Worm (Caenorhabditis elegans) whole organism, young adult: ENCODE data around the gene Y57E12B.11.
A peak's percentile ranks its signal among the peaks of the same experiment; 100 is the strongest.

Source experiments
- B0035.1 ChIP-seq: sonication (generic microtip); optimal IDR thresholded peaks from 2 replicates; lab custom pipeline; 2016; ENCODE audit warnings: missing genetic modification characterization, mild to moderate bottlenecking, missing compliant biosample characterization, missing genotype, missing genetic modification reagents
- B0261.1 ChIP-seq: sonication (generic microtip); optimal IDR thresholded peaks from 2 replicates; lab custom pipeline; 2016; ENCODE audit warnings: mild to moderate bottlenecking, missing genetic modification characterization, moderate library complexity, missing compliant biosample characterization
- C06A6.2 ChIP-seq: fragments of 200-800 bp; sonication (Bioruptor generic); conservative IDR thresholded peaks from 2 replicates; pipeline ENCODE4 v1.3.6; 2022; ENCODE audit warnings: missing genetic modification characterization, missing compliant biosample characterization
- F23B12.7 ChIP-seq: sonication (generic microtip); optimal IDR thresholded peaks from 2 replicates; lab custom pipeline; 2017; ENCODE audit warnings: missing genetic modification characterization, mild to moderate bottlenecking, missing compliant biosample characterization, antibody characterized with exemption, moderate library complexity; ENCODE audit not compliant: insufficient read depth
- F33H1.4 ChIP-seq: fragments of 200-800 bp; sonication (Bioruptor generic); IDR thresholded peaks from 2 replicates; pipeline ENCODE4 v1.3.6; 2022; ENCODE audit warnings: missing genetic modification reagents, missing genetic modification characterization, missing compliant biosample characterization
- F37B4.10 ChIP-seq: fragments of 200-800 bp; sonication (Bioruptor generic); IDR thresholded peaks from 2 replicates; pipeline ENCODE4 v1.3.6; 2022; ENCODE audit warnings: missing genetic modification characterization, missing compliant biosample characterization
- F55B11.4 ChIP-seq: sonication (generic microtip); optimal IDR thresholded peaks from 2 replicates; lab custom pipeline; 2016; ENCODE audit warnings: missing compliant biosample characterization, missing genetic modification characterization, borderline replicate concordance; ENCODE audit not compliant: insufficient read depth
- T07F8.4 ChIP-seq: sonication (generic microtip); optimal IDR thresholded peaks from 2 replicates; lab custom pipeline; 2016; ENCODE audit warnings: mild to moderate bottlenecking, missing genetic modification characterization, moderate library complexity, missing compliant biosample characterization
- Y53G8AR.9 ChIP-seq: fragments of 200-800 bp; sonication (Bioruptor generic); conservative IDR thresholded peaks from 2 replicates; pipeline ENCODE4 v1.3.6; 2022; ENCODE audit warnings: missing genetic modification reagents, missing genetic modification characterization, missing compliant biosample characterization
- Y67H2A.10 ChIP-seq: fragments of 200-800 bp; sonication (Bioruptor generic); conservative IDR thresholded peaks from 2 replicates; pipeline ENCODE4 v1.3.6; 2022; ENCODE audit warnings: missing genetic modification reagents, missing genetic modification characterization, missing compliant biosample characterization
- akir-1 ChIP-seq: fragments of 200-800 bp; sonication (Bioruptor generic); optimal IDR thresholded peaks from 2 replicates; lab custom pipeline; 2018; ENCODE audit warnings: mild to moderate bottlenecking, missing genetic modification characterization, moderate library complexity, missing compliant biosample characterization
- ama-1 ChIP-seq, 3 experiments: fragments of 150-350 bp in 1 of 3; sonication (generic microtip) in 2 of 3; optimal IDR thresholded peaks; 2 replicates each; lab custom pipeline; 2014 to 2018; ENCODE audit warnings: missing biosample characterization in 2 of 3, missing genetic modification characterization in 2 of 3, missing genetic modification reagents in 2 of 3
- attf-5 ChIP-seq: fragments of 200-800 bp; sonication (Bioruptor generic); optimal IDR thresholded peaks from 2 replicates; lab custom pipeline; 2018; ENCODE audit warnings: mild to moderate bottlenecking, missing genetic modification characterization, missing compliant biosample characterization
- bed-2 ChIP-seq: fragments of 200-800 bp; sonication (Bioruptor generic); IDR thresholded peaks from 2 replicates; pipeline ENCODE4 v1.3.6; 2022; ENCODE audit warnings: missing genetic modification reagents, missing genetic modification characterization, missing compliant biosample characterization
- ccch-3 ChIP-seq: fragments of 200-800 bp; sonication (Bioruptor generic); optimal IDR thresholded peaks from 2 replicates; lab custom pipeline; 2018; ENCODE audit warnings: mild to moderate bottlenecking, missing genetic modification characterization, missing compliant biosample characterization
- cebp-2 ChIP-seq: fragments of 200-800 bp; sonication (Bioruptor generic); IDR thresholded peaks from 2 replicates; pipeline ENCODE4 v1.3.6; 2022; ENCODE audit warnings: missing genetic modification characterization, missing compliant biosample characterization
- die-1 ChIP-seq: sonication (generic microtip); optimal IDR thresholded peaks from 2 replicates; lab custom pipeline; 2016; ENCODE audit warnings: missing genotype, mild to moderate bottlenecking, missing genetic modification characterization, missing compliant biosample characterization
- dox-1 ChIP-seq: fragments of 200-800 bp; sonication (Bioruptor generic); IDR thresholded peaks from 2 replicates; pipeline ENCODE4 v1.3.6; 2022; ENCODE audit warnings: missing genetic modification reagents, missing genetic modification characterization, missing compliant biosample characterization
- egl-44 ChIP-seq: fragments of 200-800 bp; sonication (Bioruptor generic); IDR thresholded peaks from 2 replicates; pipeline ENCODE4 v1.3.6; 2022; ENCODE audit warnings: missing genetic modification reagents, missing genetic modification characterization, missing compliant biosample characterization
- gei-17 ChIP-seq: fragments of 200-800 bp; sonication (Bioruptor generic); optimal IDR thresholded peaks from 2 replicates; lab custom pipeline; 2018; ENCODE audit warnings: mild to moderate bottlenecking, missing genetic modification characterization, missing compliant biosample characterization
- hlh-12 ChIP-seq: sonication (generic microtip); optimal IDR thresholded peaks from 2 replicates; lab custom pipeline; 2016; ENCODE audit warnings: missing genetic modification characterization, missing compliant biosample characterization
- let-607 ChIP-seq, 2 experiments: fragments of 200-800 bp in 1 of 2; sonication (Bioruptor generic) in 1 of 2; sonication (generic microtip) in 1 of 2; optimal IDR thresholded peaks; 2 replicates each; lab custom pipeline; 2016 to 2018; ENCODE audit warnings: mild to moderate bottlenecking in 2 of 2, missing compliant biosample characterization in 2 of 2, missing genetic modification characterization in 2 of 2, moderate library complexity in 2 of 2, missing genotype in 1 of 2
- lin-26 ChIP-seq: fragments of 200-800 bp; sonication (Bioruptor generic); IDR thresholded peaks from 2 replicates; pipeline ENCODE4 v1.3.6; 2022; ENCODE audit warnings: missing genetic modification reagents, missing genetic modification characterization, missing compliant biosample characterization
- lin-54 ChIP-seq: fragments of 200-800 bp; sonication (Bioruptor generic); optimal IDR thresholded peaks from 2 replicates; lab custom pipeline; 2018; ENCODE audit warnings: mild to moderate bottlenecking, missing genetic modification characterization, missing compliant biosample characterization
- lsl-1 ChIP-seq: fragments of 200-800 bp; sonication (Bioruptor generic); optimal IDR thresholded peaks from 2 replicates; lab custom pipeline; 2018; ENCODE audit warnings: mild to moderate bottlenecking, missing genetic modification characterization, moderate library complexity, missing compliant biosample characterization
- lsy-27 ChIP-seq: sonication (generic microtip); optimal IDR thresholded peaks from 2 replicates; lab custom pipeline; 2017; ENCODE audit warnings: missing genetic modification characterization, mild to moderate bottlenecking, missing compliant biosample characterization, antibody characterized with exemption, missing genotype, borderline replicate concordance; ENCODE audit not compliant: insufficient read depth
- madf-6 ChIP-seq: fragments of 200-800 bp; sonication (Bioruptor generic); IDR thresholded peaks from 2 replicates; pipeline ENCODE4 v1.3.6; 2022; ENCODE audit warnings: missing genetic modification reagents, missing genetic modification characterization, missing compliant biosample characterization
- madf-8 ChIP-seq: fragments of 200-800 bp; sonication (Bioruptor generic); conservative IDR thresholded peaks from 2 replicates; pipeline ENCODE4 v1.3.6; 2022; ENCODE audit warnings: missing genetic modification reagents, missing genetic modification characterization, missing compliant biosample characterization
- nfyb-1 ChIP-seq: fragments of 200-800 bp; sonication (Bioruptor generic); IDR thresholded peaks from 2 replicates; pipeline ENCODE4 v1.3.6; 2022; ENCODE audit warnings: missing genetic modification reagents, missing genetic modification characterization, missing compliant biosample characterization
- nhr-120 ChIP-seq: fragments of 200-800 bp; sonication (Bioruptor generic); IDR thresholded peaks from 2 replicates; pipeline ENCODE4 v1.3.6; 2022; ENCODE audit warnings: missing genetic modification characterization, missing compliant biosample characterization
- nhr-179 ChIP-seq: sonication (generic microtip); optimal IDR thresholded peaks from 2 replicates; lab custom pipeline; 2016; ENCODE audit warnings: mild to moderate bottlenecking, missing genetic modification characterization, missing compliant biosample characterization
- nhr-27 ChIP-seq: fragments of 200-800 bp; sonication (Bioruptor generic); optimal IDR thresholded peaks from 2 replicates; lab custom pipeline; 2018; ENCODE audit warnings: mild to moderate bottlenecking, missing genetic modification characterization, moderate library complexity, missing compliant biosample characterization
- nhr-90 ChIP-seq: sonication (generic microtip); optimal IDR thresholded peaks from 2 replicates; lab custom pipeline; 2016; ENCODE audit warnings: missing genotype, mild to moderate bottlenecking, missing genetic modification characterization, missing compliant biosample characterization
- pbrm-1 ChIP-seq: fragments of 200-800 bp; sonication (Bioruptor generic); IDR thresholded peaks from 2 replicates; pipeline ENCODE4 v1.3.6; 2022; ENCODE audit warnings: missing genetic modification reagents, missing genetic modification characterization, missing compliant biosample characterization
- rec-8 ChIP-seq, 2 experiments: sonication (generic microtip); optimal IDR thresholded peaks; 2 replicates each; lab custom pipeline; 2016; ENCODE audit warnings: mild to moderate bottlenecking in 2 of 2, missing genetic modification characterization in 2 of 2, missing genetic modification reagents in 2 of 2, missing genotype in 2 of 2, missing biosample characterization in 1 of 2, missing compliant biosample characterization in 1 of 2, moderate library complexity in 1 of 2
- repo-1 ChIP-seq: sonication (generic microtip); optimal IDR thresholded peaks from 2 replicates; lab custom pipeline; 2017; ENCODE audit warnings: mild to moderate bottlenecking, missing genetic modification characterization, missing compliant biosample characterization
- rpc-1 ChIP-seq, 2 experiments: fragments of 150-350 bp in 1 of 2; sonication (generic microtip) in 1 of 2; optimal IDR thresholded peaks; 2 replicates each; lab custom pipeline; 2014 to 2018; ENCODE audit warnings: missing biosample characterization in 1 of 2, missing genetic modification characterization in 1 of 2, missing genetic modification reagents in 1 of 2, missing genotype in 1 of 2
- snpc-1.3 ChIP-seq: sonication (generic microtip); optimal IDR thresholded peaks from 2 replicates; lab custom pipeline; 2017; ENCODE audit warnings: missing genetic modification characterization, mild to moderate bottlenecking, missing compliant biosample characterization, antibody characterized with exemption, moderate library complexity, missing genotype, missing genetic modification reagents; ENCODE audit not compliant: insufficient read depth
- snpc-3.4 ChIP-seq: sonication (generic microtip); optimal IDR thresholded peaks from 2 replicates; lab custom pipeline; 2017; ENCODE audit warnings: missing genetic modification characterization, mild to moderate bottlenecking, missing compliant biosample characterization, antibody characterized with exemption, moderate library complexity, missing genotype, missing genetic modification reagents
- snpc-4 ChIP-seq, 5 experiments: fragments of 150-350 bp in 1 of 5; sonication (generic microtip) in 4 of 5; optimal IDR thresholded peaks; 2 replicates each; lab custom pipeline; 2014 to 2018; ENCODE audit warnings: missing genetic modification characterization in 5 of 5, missing biosample characterization in 3 of 5, antibody characterized with exemption in 2 of 5, mild to moderate bottlenecking in 2 of 5, missing compliant biosample characterization in 2 of 5, missing genotype in 2 of 5, moderate library complexity in 2 of 5, missing genetic modification reagents in 1 of 5
- tbp1 ChIP-seq: fragments of 200-800 bp; sonication (Bioruptor generic); optimal IDR thresholded peaks from 2 replicates; lab custom pipeline; 2018; ENCODE audit warnings: mild to moderate bottlenecking, missing genetic modification characterization, missing compliant biosample characterization
- ztf-18 ChIP-seq: sonication (generic microtip); optimal IDR thresholded peaks from 2 replicates; lab custom pipeline; 2016; ENCODE audit warnings: missing genotype, mild to moderate bottlenecking, missing genetic modification characterization, missing compliant biosample characterization
- ztf-26 ChIP-seq: sonication (generic microtip); optimal IDR thresholded peaks from 2 replicates; lab custom pipeline; 2017; ENCODE audit warnings: missing genetic modification characterization, missing compliant biosample characterization
- ztf-6 ChIP-seq: fragments of 200-800 bp; sonication (Bioruptor generic); IDR thresholded peaks from 2 replicates; pipeline ENCODE4 v1.3.6; 2022; ENCODE audit warnings: missing genetic modification reagents, missing genetic modification characterization, missing compliant biosample characterization

Gene Y57E12B.11

DNA sequence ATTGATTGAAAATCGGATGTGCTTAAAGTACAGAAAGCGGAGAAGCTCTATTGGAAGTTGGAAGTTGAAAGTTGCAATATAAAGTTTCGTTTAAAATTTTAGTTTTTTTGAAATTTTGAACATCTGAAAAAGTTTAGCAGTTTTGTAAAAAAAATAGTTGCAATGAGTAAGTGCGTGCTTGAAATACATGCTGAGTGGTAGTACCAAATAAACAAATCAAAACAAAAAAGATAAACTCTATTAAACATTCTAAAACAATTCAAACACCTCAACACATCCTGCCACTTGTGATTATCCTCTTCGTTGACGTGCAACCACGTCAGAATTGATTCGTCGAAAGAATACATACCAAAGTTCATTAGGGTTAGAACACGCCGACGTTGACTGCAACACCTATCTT, 30.4 kb downstream of the Y57E12B.11 start:
- TF ChIP-seq Y67H2A.10 (GFP tag; lab: Robert Waterston, UW) = no peak

DNA sequence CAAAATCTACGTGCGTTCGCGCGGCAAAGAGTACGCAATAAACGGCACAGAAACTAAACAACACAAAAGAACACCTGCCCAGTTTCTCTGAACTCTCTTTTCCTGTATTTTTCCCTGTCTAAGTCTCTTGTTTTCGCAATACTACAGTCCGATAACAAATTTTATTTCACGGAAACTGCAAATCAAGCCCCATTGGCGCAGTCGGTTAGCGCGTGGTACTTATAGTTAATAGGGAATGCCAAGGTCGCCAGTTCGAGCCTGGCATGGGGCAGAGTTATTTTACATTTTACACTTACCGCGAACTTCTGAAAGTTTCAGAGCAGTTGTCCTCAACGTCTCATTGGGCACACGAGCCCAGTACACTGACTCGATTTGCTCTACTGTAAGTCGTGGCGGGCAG, 32.4 kb downstream of the Y57E12B.11 start:
- TF ChIP-seq lsy-27 (no peak), die-1 (tag; lab: Kevin White, UChicago) (no peak), snpc-1.3 (tag; lab: Kevin White, UChicago) (no peak), pbrm-1 (GFP tag; lab: Robert Waterston, UW) (no peak), nhr-179 (no peak), let-607 (tag; optimal IDR thresholded peaks at IDR 0.05; lab: Kevin White, UChicago) (no peak), cebp-2 (0 out of 2 replicates have a peak, but pooled peaks have one; percentile 52), rec-8 (tag; optimal IDR thresholded peaks at IDR 0.05; lab: Kevin White, UChicago) (no peak), akir-1 (GFP tag; lab: Kevin White, UChicago) (no peak), F23B12.7 (no peak), lin-54 (GFP tag; lab: Kevin White, UChicago) (no peak), nhr-90 (no peak), tbp1 (GFP tag; lab: Kevin White, UChicago) (peak; percentile 84), C06A6.2 (GFP tag; lab: Robert Waterston, UW) (no peak), nhr-120 (GFP tag; lab: Robert Waterston, UW) (no peak), nfyb-1 (GFP tag; lab: Robert Waterston, UW) (no peak), madf-6 (0 out of 2 replicates have a peak, but pooled peaks have one; percentile 21), F37B4.10 (GFP tag; lab: Robert Waterston, UW) (no peak), B0035.1 (tag; lab: Kevin White, UChicago) (no peak), T07F8.4 (tag; lab: Kevin White, UChicago) (no peak), repo-1 (tag; lab: Kevin White, UChicago) (no peak), madf-8 (GFP tag; lab: Robert Waterston, UW) (no peak), F33H1.4 (GFP tag; lab: Robert Waterston, UW) (no peak), ccch-3 (GFP tag; lab: Kevin White, UChicago) (no peak), ztf-6 (GFP tag; lab: Robert Waterston, UW) (no peak), lin-26 (peak; percentile 70; the same call in 1 of the 2 replicates), ama-1 (optimal IDR thresholded peaks at IDR 0.05; lab: Kevin White, UChicago) (no peak), ama-1 (GFP tag; optimal IDR thresholded peaks at IDR 0.05; lab: Kevin White, UChicago) (no peak), nhr-27 (tag; lab: Kevin White, UChicago) (no peak), hlh-12 (no peak), B0261.1 (tag; lab: Kevin White, UChicago) (peak; percentile 66), bed-2 (GFP tag; lab: Robert Waterston, UW) (no peak), ztf-18 (tag; lab: Kevin White, UChicago) (no peak), F55B11.4 (tag; lab: Kevin White, UChicago) (no peak), gei-17 (GFP tag; lab: Kevin White, UChicago) (no peak), attf-5 (GFP tag; lab: Kevin White, UChicago) (peak; percentile 0), egl-44 (GFP tag; lab: Robert Waterston, UW) (0 out of 2 replicates have a peak, but pooled peaks have one; percentile 24), snpc-4 (GFP tag; optimal IDR thresholded peaks at IDR 0.05; lab: Kevin White, UChicago) (no peak), snpc-4 (tag; optimal IDR thresholded peaks at IDR 0.05; lab: Kevin White, UChicago) (no peak), dox-1 (GFP tag; lab: Robert Waterston, UW) (peak; percentile 52; the same call in 1 of the 2 replicates), rpc-1 (optimal IDR thresholded peaks at IDR 0.05; lab: Kevin White, UChicago) (peak; percentile 44), rpc-1 (tag; optimal IDR thresholded peaks at IDR 0.05; lab: Kevin White, UChicago) (peak; percentile 70), ztf-26 (tag; lab: Kevin White, UChicago) (no peak), lsl-1 (GFP tag; lab: Kevin White, UChicago) (no peak), snpc-3.4 (tag; lab: Kevin White, UChicago) (no peak), Y53G8AR.9 (GFP tag; lab: Robert Waterston, UW) (no peak)
